Fruit fly (Drosophila melanogaster) whole organism, wandering third instar larva: ENCODE results near the gene lectin-29Ca.
A peak's percentile ranks its signal among the peaks of the same experiment; 100 is the strongest.

ENCODE experiments used
- Abd-B ChIP-seq: fragments of >200 bp; optimal IDR thresholded peaks from 2 replicates; lab custom pipeline; 2017; ENCODE audit warnings: missing biosample characterization, missing genetic modification characterization
- CG32264 ChIP-seq: fragments of 200-800 bp; sonication (Bioruptor generic); optimal IDR thresholded peaks from 2 replicates; lab custom pipeline; 2016; ENCODE audit warnings: missing biosample characterization, missing genetic modification characterization
- CG9705 ChIP-seq: fragments of 200-800 bp; sonication (Bioruptor generic); optimal IDR thresholded peaks from 2 replicates; lab custom pipeline; 2018; ENCODE audit warnings: missing biosample characterization, mild to moderate bottlenecking, missing genetic modification characterization
- CrebA ChIP-seq: fragments of 200-800 bp; sonication (Bioruptor generic); optimal IDR thresholded peaks from 2 replicates; lab custom pipeline; 2016; ENCODE audit warnings: missing biosample characterization, mild to moderate bottlenecking, missing genetic modification characterization, borderline replicate concordance
- Dfd ChIP-seq: fragments of >200 bp; optimal IDR thresholded peaks from 2 replicates; lab custom pipeline; 2017; ENCODE audit warnings: missing biosample characterization, missing genetic modification characterization
- Dif ChIP-seq: fragments of 200-275, 200-300 bp; sonication (Bioruptor generic); optimal IDR thresholded peaks from 2 replicates; lab custom pipeline; 2018; ENCODE audit warnings: missing biosample characterization, missing genetic modification characterization; ENCODE audit not compliant: partially characterized antibody
- GATAd ChIP-seq: sonication (Bioruptor generic); optimal IDR thresholded peaks from 2 replicates; lab custom pipeline; 2016; ENCODE audit warnings: missing biosample characterization, missing genetic modification characterization
- Hnf4 ChIP-seq: fragments of 200-800 bp; sonication (Bioruptor generic); optimal IDR thresholded peaks from 2 replicates; lab custom pipeline; 2016; ENCODE audit warnings: missing biosample characterization, mild to moderate bottlenecking, missing genetic modification characterization
- Hr78 ChIP-seq: fragments of >200 bp; optimal IDR thresholded peaks from 2 replicates; lab custom pipeline; 2017; ENCODE audit warnings: missing biosample characterization, missing genetic modification characterization
- Hr83 ChIP-seq: fragments of 200-300 bp; sonication (Bioruptor generic); optimal IDR thresholded peaks from 2 replicates; lab custom pipeline; 2016; ENCODE audit warnings: missing biosample characterization, mild to moderate bottlenecking, missing genetic modification characterization, moderate library complexity; ENCODE audit not compliant: poor library complexity, severe bottlenecking
- Mio ChIP-seq: sonication (Bioruptor generic); optimal IDR thresholded peaks from 2 replicates; lab custom pipeline; 2016; ENCODE audit warnings: missing biosample characterization, missing genetic modification characterization
- Myc ChIP-seq: fragments of >200 bp; optimal IDR thresholded peaks from 2 replicates; lab custom pipeline; 2017
- N ChIP-seq: fragments of >200 bp; optimal IDR thresholded peaks from 2 replicates; lab custom pipeline; 2018; ENCODE audit warnings: missing biosample characterization, missing external identifiers, missing genetic modification characterization
- OdsH ChIP-seq: fragments of 200-800 bp; sonication (Bioruptor generic); optimal IDR thresholded peaks from 2 replicates; lab custom pipeline; 2016; ENCODE audit warnings: missing biosample characterization, mild to moderate bottlenecking, missing genetic modification characterization
- Sp1 ChIP-seq: fragments of 200-800 bp; sonication (Bioruptor generic); optimal IDR thresholded peaks from 3 replicates; lab custom pipeline; 2019; ENCODE audit warnings: missing biosample characterization, mild to moderate bottlenecking, missing genetic modification characterization, moderate library complexity
- Vsx2 ChIP-seq: fragments of 200-300, 225-300 bp; sonication (Bioruptor generic); optimal IDR thresholded peaks from 2 replicates; lab custom pipeline; 2018; ENCODE audit warnings: missing biosample characterization, missing genetic modification characterization; ENCODE audit not compliant: partially characterized antibody
- dl ChIP-seq, 2 experiments: fragments of 175-275, 200-275 bp in 1 of 2; fragments of 200-275 bp in 1 of 2; sonication (Bioruptor generic); optimal IDR thresholded peaks; lab custom pipeline; 2018; ENCODE audit warnings: mild to moderate bottlenecking in 2 of 2, missing biosample characterization in 2 of 2, missing genetic modification characterization in 2 of 2, moderate library complexity in 2 of 2; ENCODE audit not compliant: partially characterized antibody in 2 of 2, insufficient read depth in 1 of 2
- dsf ChIP-seq: sonication (Bioruptor generic); optimal IDR thresholded peaks from 2 replicates; lab custom pipeline; 2016; ENCODE audit warnings: missing biosample characterization, missing genetic modification characterization, borderline replicate concordance
- ey ChIP-seq: fragments of 200-800 bp; sonication (Bioruptor generic); optimal IDR thresholded peaks from 2 replicates; lab custom pipeline; 2016; ENCODE audit warnings: missing biosample characterization, missing genetic modification characterization
- foxo ChIP-seq, 2 experiments: fragments of 200-800 bp; sonication (Bioruptor generic); optimal IDR thresholded peaks; 2 replicates in 1 of 2; 3 replicates in 1 of 2; lab custom pipeline; 2016 to 2017; ENCODE audit warnings: missing biosample characterization in 2 of 2, missing genetic modification characterization in 2 of 2
- fru ChIP-seq: fragments of 200-800 bp; sonication (Bioruptor generic); optimal IDR thresholded peaks from 3 replicates; lab custom pipeline; 2016; ENCODE audit warnings: missing biosample characterization, mild to moderate bottlenecking, missing genetic modification characterization
- h ChIP-seq: fragments of 200-800 bp; sonication (Bioruptor generic); optimal IDR thresholded peaks from 3 replicates; lab custom pipeline; 2016; ENCODE audit warnings: missing biosample characterization, mild to moderate bottlenecking, missing genetic modification characterization
- jim ChIP-seq: fragments of 175-275, 200-325 bp; sonication (Bioruptor generic); optimal IDR thresholded peaks from 2 replicates; lab custom pipeline; 2016; ENCODE audit warnings: missing biosample characterization, mild to moderate bottlenecking, missing genetic modification characterization
- lola ChIP-seq: fragments of >200 bp; optimal IDR thresholded peaks from 2 replicates; lab custom pipeline; 2017; ENCODE audit warnings: missing biosample characterization, missing genetic modification characterization
- pan ChIP-seq: fragments of >200 bp; optimal IDR thresholded peaks from 2 replicates; lab custom pipeline; 2017
- psq ChIP-seq: fragments of 200-800 bp; sonication (Bioruptor generic); optimal IDR thresholded peaks from 3 replicates; lab custom pipeline; 2017; ENCODE audit warnings: missing biosample characterization, mild to moderate bottlenecking, missing genetic modification characterization, moderate library complexity
- rgr ChIP-seq: fragments of 200-800 bp; sonication (Bioruptor generic); optimal IDR thresholded peaks from 3 replicates; lab custom pipeline; 2016; ENCODE audit warnings: missing biosample characterization, mild to moderate bottlenecking, missing genetic modification characterization
- sv ChIP-seq: fragments of 200-800 bp; sonication (Bioruptor generic); optimal IDR thresholded peaks from 3 replicates; lab custom pipeline; 2016; ENCODE audit warnings: missing biosample characterization, missing genetic modification characterization
- tai ChIP-seq: sonication (Bioruptor generic); optimal IDR thresholded peaks from 2 replicates; lab custom pipeline; 2016; ENCODE audit warnings: missing biosample characterization, missing genetic modification characterization
- usp ChIP-seq: fragments of >200 bp; optimal IDR thresholded peaks from 2 replicates; lab custom pipeline; 2017; ENCODE audit warnings: missing biosample characterization, missing genetic modification characterization
- woc ChIP-seq: sonication (Bioruptor generic); optimal IDR thresholded peaks from 2 replicates; lab custom pipeline; 2016; ENCODE audit warnings: missing biosample characterization, mild to moderate bottlenecking, missing genetic modification characterization

The lectin-29Ca gene

DNA sequence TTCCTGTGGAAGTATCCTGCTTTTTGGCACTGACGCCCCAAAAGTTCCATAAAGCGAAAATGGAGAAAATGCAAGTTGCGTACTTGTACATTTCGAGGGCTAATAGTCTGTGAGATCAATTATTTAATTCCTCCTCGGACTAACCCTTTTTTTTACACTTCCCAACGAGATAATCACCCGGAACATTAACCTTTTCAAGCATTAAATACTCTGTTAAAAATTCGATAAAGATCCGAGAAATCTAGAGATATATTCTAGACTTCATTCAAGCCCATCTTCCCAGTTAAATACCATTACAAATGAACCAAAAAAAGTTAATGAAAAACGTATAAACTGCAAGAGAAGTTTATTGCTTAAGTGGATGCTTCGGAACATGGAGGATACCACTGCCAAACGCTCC is at the start of gene lectin-29Ca:
lectin-29Ca (minus strand) TSS at position 101 of the 400 bp plus-strand sequence.
- no peak for TF ChIP-seq rgr (GFP tag; lab: Kevin White, UChicago)
- no peak for TF ChIP-seq usp (GFP tag; lab: Kevin White, UChicago)
- TF ChIP-seq Sp1 (GFP tag; lab: Kevin White, UChicago): no peak
- TF ChIP-seq h (GFP tag; lab: Kevin White, UChicago): no peak
- TF ChIP-seq dl (GFP tag; optimal IDR thresholded peaks at IDR 0.05; lab: Kevin White, UChicago; ENCODE audit: insufficient read depth in 1 of 2, partially characterized antibody in 2 of 2): no peak
- TF ChIP-seq N: no peak
- no peak for TF ChIP-seq Vsx2 (GFP tag; lab: Kevin White, UChicago)
- TF ChIP-seq Dfd (GFP tag; lab: Kevin White, UChicago): no peak
- no peak for TF ChIP-seq fru
- no peak for TF ChIP-seq Hr83 (GFP tag; lab: Kevin White, UChicago)

DNA sequence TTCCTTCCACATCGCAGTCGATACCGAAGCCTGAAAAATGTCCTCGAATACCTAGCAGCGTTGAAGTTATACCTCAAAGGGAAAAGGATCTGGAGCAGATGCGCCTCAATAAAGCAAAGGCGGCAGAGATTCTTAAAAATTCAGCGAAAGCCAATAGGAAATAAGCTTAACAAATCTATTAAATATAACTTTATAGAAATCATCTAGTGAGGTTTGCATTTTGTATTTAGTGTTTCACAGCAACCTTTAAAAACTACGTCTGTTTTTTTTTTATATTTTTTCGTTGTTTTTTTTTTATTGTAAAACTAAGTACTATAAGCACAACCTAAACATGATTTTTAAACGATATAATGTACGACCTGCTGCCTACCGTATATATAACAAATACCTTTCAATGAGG is 48.1 kb upstream of the lectin-29Ca start, which contains the start of gene CG31897:
CG31897 (plus strand) TSS at position 301 of the 400 bp plus-strand sequence.
- TF ChIP-seq usp (GFP tag; lab: Kevin White, UChicago) (no peak), lola (GFP tag; lab: Kevin White, UChicago) (no peak), foxo (GFP tag; optimal IDR thresholded peaks at IDR 0.05; lab: Kevin White, UChicago) (no peak), N (no peak), Hr78 (GFP tag; lab: Kevin White, UChicago) (no peak), rgr (GFP tag; lab: Kevin White, UChicago) (no peak), Hnf4 (GFP tag; lab: Kevin White, UChicago) (no peak)
- TF ChIP-seq, all 38 proteins: peak for 0

DNA sequence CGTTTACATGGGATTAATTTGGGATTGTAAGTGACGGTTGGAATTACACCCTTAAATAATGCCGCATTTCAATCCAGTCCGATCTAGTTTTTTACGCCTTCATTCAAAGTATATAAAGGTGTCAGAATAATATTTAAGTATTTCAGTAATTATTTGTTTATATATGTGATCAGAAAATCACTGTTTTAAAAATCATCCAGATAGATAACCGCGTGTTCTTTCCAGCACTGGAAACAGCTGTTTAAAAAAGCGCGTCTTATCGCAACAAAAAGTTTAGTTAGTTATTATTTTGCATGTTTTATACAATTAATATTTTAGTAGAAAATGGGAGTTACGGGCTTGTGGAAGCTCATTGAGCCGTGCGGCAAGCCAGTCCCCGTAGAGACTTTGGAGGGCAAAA is 44.0 kb upstream of the lectin-29Ca start, which contains the start of gene mus201:
mus201 (plus strand) TSS at position 118 of the 400 bp plus-strand sequence.
- peak; percentile 0 for TF ChIP-seq CG9705 (GFP tag; lab: Kevin White, UChicago)
- no peak for TF ChIP-seq Vsx2 (GFP tag; lab: Kevin White, UChicago)
- no peak for TF ChIP-seq CG32264 (GFP tag; lab: Kevin White, UChicago)
- TF ChIP-seq ey (GFP tag; lab: Kevin White, UChicago): no peak
- no peak for TF ChIP-seq sv (GFP tag; lab: Kevin White, UChicago)
- no peak for TF ChIP-seq foxo (GFP tag; optimal IDR thresholded peaks at IDR 0.05; lab: Kevin White, UChicago)
- TF ChIP-seq, all 38 proteins: peak for 1

DNA sequence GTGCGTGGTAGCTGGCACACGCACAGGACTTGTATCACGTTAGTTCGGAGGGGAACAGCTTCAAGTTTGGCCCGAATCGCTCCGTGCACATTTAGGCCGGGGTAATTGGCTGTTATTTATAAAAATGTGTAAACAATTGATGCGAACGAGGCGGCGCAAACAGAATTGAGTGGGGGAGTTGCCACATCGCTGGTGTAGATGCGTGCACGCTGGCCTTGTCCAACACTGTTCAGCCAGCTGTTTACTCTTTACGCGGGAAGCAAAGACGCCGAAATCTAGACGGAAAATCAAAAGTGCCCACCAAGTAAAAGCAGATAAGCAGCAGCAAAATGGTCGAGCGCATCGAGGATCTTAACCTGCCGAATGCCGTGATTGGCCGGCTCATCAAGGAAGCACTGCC is 43.1 kb upstream of the lectin-29Ca start, which contains the start of the genes D12 and Chrac-14:
D12 (minus strand) TSS at position 190 of the 400 bp plus-strand sequence.
Chrac-14 (plus strand) TSS at position 230 of the 400 bp plus-strand sequence.
- TF ChIP-seq psq (GFP tag; lab: Kevin White, UChicago): peak; percentile 41
- peak; percentile 0 for TF ChIP-seq Myc (lab: Kevin White, UChicago)
- TF ChIP-seq OdsH (GFP tag; lab: Kevin White, UChicago): peak; percentile 4
- TF ChIP-seq usp (GFP tag; lab: Kevin White, UChicago): no peak
- TF ChIP-seq Hr83 (GFP tag; lab: Kevin White, UChicago): peak; percentile 87

DNA sequence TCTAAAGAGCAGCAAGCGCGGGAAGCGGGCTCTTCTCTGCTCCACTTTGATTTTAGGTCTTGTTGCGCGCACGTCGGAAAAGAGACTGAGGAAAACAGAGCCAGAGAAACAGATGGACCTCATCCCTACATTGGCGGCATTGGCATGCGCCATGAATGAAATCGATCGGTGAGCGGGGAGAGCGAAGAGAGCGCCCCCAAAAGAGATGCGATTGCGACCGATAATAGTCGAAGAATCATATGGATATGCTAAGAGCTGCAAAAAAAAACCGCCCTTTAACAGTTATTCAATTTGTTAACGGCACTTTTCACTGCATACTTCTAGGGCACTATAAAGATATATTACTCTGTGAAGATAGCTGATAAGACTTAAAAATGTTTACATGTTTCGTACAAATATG is 39.4 kb upstream of the lectin-29Ca start, which contains the start of gene grk:
grk (minus strand) TSS at position 87 of the 400 bp plus-strand sequence.
- TF ChIP-seq GATAd (GFP tag; lab: Kevin White, UChicago): no peak
- TF ChIP-seq dsf (GFP tag; lab: Kevin White, UChicago): no peak
- TF ChIP-seq Dif (GFP tag; lab: Kevin White, UChicago): peak; percentile 22
- no peak for TF ChIP-seq rgr (GFP tag; lab: Kevin White, UChicago)

DNA sequence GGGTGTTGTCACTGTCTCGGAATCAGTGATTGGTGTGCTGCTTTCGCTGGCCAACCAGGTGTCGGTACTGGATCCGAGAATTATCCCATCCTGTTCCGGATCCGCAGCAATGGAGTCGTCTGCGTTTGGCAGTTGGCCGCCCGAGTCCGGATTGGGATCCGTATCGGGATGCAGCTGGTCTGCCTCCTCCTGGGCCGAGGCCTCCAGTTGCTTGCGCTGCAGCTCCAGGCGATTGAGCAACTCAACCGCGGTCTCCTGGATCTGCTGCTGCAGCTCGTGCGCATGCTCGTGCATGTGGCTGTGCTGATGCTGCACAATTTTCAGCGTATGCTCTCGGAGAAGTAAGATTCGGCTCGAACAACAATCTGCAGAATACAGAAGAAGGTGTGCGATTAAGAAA is 38.0 kb upstream of the lectin-29Ca start:
- TF ChIP-seq Hr83 (GFP tag; lab: Kevin White, UChicago): no peak
- no peak for TF ChIP-seq GATAd (GFP tag; lab: Kevin White, UChicago)
- no peak for TF ChIP-seq tai (GFP tag; lab: Kevin White, UChicago)
- TF ChIP-seq Dif (GFP tag; lab: Kevin White, UChicago): no peak
- no peak for TF ChIP-seq psq (GFP tag; lab: Kevin White, UChicago)
- no peak for TF ChIP-seq woc (GFP tag; lab: Kevin White, UChicago)
- TF ChIP-seq CrebA (GFP tag; lab: Kevin White, UChicago): no peak
- no peak for TF ChIP-seq dl (GFP tag; optimal IDR thresholded peaks at IDR 0.05; lab: Kevin White, UChicago; ENCODE audit: insufficient read depth in 1 of 2, partially characterized antibody in 2 of 2)
- TF ChIP-seq Hnf4 (GFP tag; lab: Kevin White, UChicago): no peak
- TF ChIP-seq pan (lab: Kevin White, UChicago): no peak
- TF ChIP-seq CG9705 (GFP tag; lab: Kevin White, UChicago): no peak
- TF ChIP-seq Abd-B (GFP tag; lab: Kevin White, UChicago): no peak
- TF ChIP-seq jim (GFP tag; lab: Kevin White, UChicago): no peak
- TF ChIP-seq sv (GFP tag; lab: Kevin White, UChicago): no peak
- no peak for TF ChIP-seq OdsH (GFP tag; lab: Kevin White, UChicago)
- TF ChIP-seq CG32264 (GFP tag; lab: Kevin White, UChicago): no peak
- TF ChIP-seq rgr (GFP tag; lab: Kevin White, UChicago): no peak
- no peak for TF ChIP-seq Mio
